Worm (Caenorhabditis elegans): Measurements from ENCODE around the gene pos-1.
A peak's percentile ranks its signal among the peaks of the same experiment; 100 is the strongest.

- TF ChIP-seq fkh-10 (GFP tag; optimal IDR thresholded peaks at IDR 0.05) (no peak), nhr-90 (tag; optimal IDR thresholded peaks at IDR 0.05; ENCODE audit: poor library complexity) (no peak), snpc-4 (tag; optimal IDR thresholded peaks at IDR 0.05) (no peak), aha-1 (tag; optimal IDR thresholded peaks at IDR 0.05) (no peak), lsy-2 (tag; optimal IDR thresholded peaks at IDR 0.05) (no peak), mdl-1 (tag; optimal IDR thresholded peaks at IDR 0.05) (no peak), lin-35 (GFP tag; optimal IDR thresholded peaks at IDR 0.05) (peak in 1 of 2 experiments; percentile 36), elt-3 (tag; optimal IDR thresholded peaks at IDR 0.05) (peak in 1 of 6 experiments; percentile 41), ceh-82 (tag; optimal IDR thresholded peaks at IDR 0.05) (no peak), fos-1 (tag; optimal IDR thresholded peaks at IDR 0.05) (no peak), lin-13 (GFP tag; optimal IDR thresholded peaks at IDR 0.05) (no peak), aly-2 (tag; optimal IDR thresholded peaks at IDR 0.05) (no peak), lin-15B (tag; optimal IDR thresholded peaks at IDR 0.05) (no peak)
Observed at ce11 chrV:8434400-8434827, 20.5 kb downstream of the pos-1 start.
